In genomic region chr3R:18298900-18299321, dm6 we compare ENCODE assay signal across 5 fruit fly cellular contexts.
TF ChIP-seq lines count a peak whose summit lies in the region.

Gene Dlc90F (plus strand): TSS chr3R:18299229.

- no peak for TF ChIP-seq CTCF in whole organism, embryonic (GFP tag; optimal IDR thresholded peaks at IDR 0.05; lab: Kevin White, UChicago)

TF ChIP-seq in whole organism, adult, 20 proteins besides CTCF, POLR2A, EP300 and RAD21 (continues in another document):
- peak; percentile 61 for TF ChIP-seq CG11617 (GFP tag; optimal IDR thresholded peaks at IDR 0.05; lab: Kevin White, UChicago)
- peak; percentile 49 for TF ChIP-seq CG12768 (GFP tag; optimal IDR thresholded peaks at IDR 0.05; lab: Kevin White, UChicago)
- TF ChIP-seq CG7045 (GFP tag; optimal IDR thresholded peaks at IDR 0.05; lab: Kevin White, UChicago), result peak; percentile 35
- no peak for TF ChIP-seq CG5204 (GFP tag; optimal IDR thresholded peaks at IDR 0.05; lab: Kevin White, UChicago)
- TF ChIP-seq bab1 (GFP tag; optimal IDR thresholded peaks at IDR 0.05; lab: Kevin White, UChicago), result peak; percentile 69
- no peak for TF ChIP-seq cnc (optimal IDR thresholded peaks at IDR 0.05; lab: Kevin White, UChicago)
- peak; percentile 47 for TF ChIP-seq tj (GFP tag; optimal IDR thresholded peaks at IDR 0.05; lab: Kevin White, UChicago)
- TF ChIP-seq CG1620 (GFP tag; optimal IDR thresholded peaks at IDR 0.05; lab: Kevin White, UChicago), result peak; percentile 57
- peak; percentile 36 for TF ChIP-seq pad (GFP tag; optimal IDR thresholded peaks at IDR 0.05; lab: Kevin White, UChicago)
- peak; percentile 59 for TF ChIP-seq CG14711 (tag; optimal IDR thresholded peaks at IDR 0.05; lab: Kevin White, UChicago)
- TF ChIP-seq Hr96 (GFP tag; optimal IDR thresholded peaks at IDR 0.05; lab: Kevin White, UChicago), result peak; percentile 79
- TF ChIP-seq CG7101 (tag; optimal IDR thresholded peaks at IDR 0.05; lab: Kevin White, UChicago), result peak; percentile 71
- peak; percentile 85 for TF ChIP-seq toe (GFP tag; optimal IDR thresholded peaks at IDR 0.05; lab: Kevin White, UChicago)
- peak; percentile 72 for TF ChIP-seq Crg-1 (GFP tag; optimal IDR thresholded peaks at IDR 0.05; lab: Kevin White, UChicago)
- peak; percentile 39 for TF ChIP-seq Clk (GFP tag; optimal IDR thresholded peaks at IDR 0.05; lab: Kevin White, UChicago)
- TF ChIP-seq CG33017 (tag; optimal IDR thresholded peaks at IDR 0.05; lab: Kevin White, UChicago), result peak; percentile 45
- TF ChIP-seq kay (GFP tag; lab: Kevin White, UChicago; ENCODE audit: borderline replicate concordance), result peak; percentile 93
- peak; percentile 66 for TF ChIP-seq Mnt (GFP tag; optimal IDR thresholded peaks at IDR 0.05; lab: Kevin White, UChicago)

TF ChIP-seq in whole organism, embryonic, 481 proteins besides CTCF, POLR2A, EP300 and RAD21 (continues in another document):
- TF ChIP-seq dm (GFP tag; optimal IDR thresholded peaks at IDR 0.05; lab: Kevin White, UChicago) (peak; percentile 83), CG4424 (GFP tag; optimal IDR thresholded peaks at IDR 0.05; lab: Kevin White, UChicago) (peak; percentile 66), sob (GFP tag; IDR thresholded peaks at IDR 0.05; lab: Robert Waterston, UW) (peak; percentile 82; the same call in 1 of the 2 replicates), CG3995 (GFP tag; optimal IDR thresholded peaks at IDR 0.05; lab: Kevin White, UChicago) (peak; percentile 65), sqz (GFP tag; optimal IDR thresholded peaks at IDR 0.05; lab: Kevin White, UChicago) (no peak), da (GFP tag; optimal IDR thresholded peaks at IDR 0.05; lab: Kevin White, UChicago) (no peak), gem (tag; optimal IDR thresholded peaks at IDR 0.05; lab: Kevin White, UChicago) (peak; percentile 87), CG34422 (GFP tag; IDR thresholded peaks at IDR 0.05; lab: Robert Waterston, UW) (peak; percentile 74), CG10321 (GFP tag; IDR thresholded peaks at IDR 0.05; lab: Robert Waterston, UW) (peak; percentile 23; the same call in 1 of the 2 replicates), tll (GFP tag; optimal IDR thresholded peaks at IDR 0.05; lab: Kevin White, UChicago) (peak; percentile 7 to 56), crc (GFP tag; optimal IDR thresholded peaks at IDR 0.05; lab: Kevin White, UChicago) (peak; percentile 82), CG6813 (GFP tag; optimal IDR thresholded peaks at IDR 0.05; lab: Kevin White, UChicago) (no peak), wdn (GFP tag; IDR thresholded peaks at IDR 0.05; lab: Robert Waterston, UW) (peak; percentile 41), Atf-2 (GFP tag; optimal IDR thresholded peaks at IDR 0.05; lab: Kevin White, UChicago) (peak; percentile 82), sens (GFP tag; lab: Kevin White, UChicago) (peak; percentile 96), CG15601 (tag; optimal IDR thresholded peaks at IDR 0.05; lab: Kevin White, UChicago) (peak; percentile 80), CG4617 (GFP tag; optimal IDR thresholded peaks at IDR 0.05; lab: Kevin White, UChicago; ENCODE audit: borderline replicate concordance) (peak; percentile 20), CG14050 (GFP tag; IDR thresholded peaks at IDR 0.05; lab: Robert Waterston, UW) (peak; percentile 40; the same call in 1 of the 3 replicates)

TF ChIP-seq in whole organism, prepupa, 60 proteins besides CTCF, POLR2A, EP300 and RAD21 (continues in another document):
- TF ChIP-seq dsx (GFP tag; optimal IDR thresholded peaks at IDR 0.05; lab: Kevin White, UChicago; ENCODE audit: poor library complexity, severe bottlenecking), result no peak
- TF ChIP-seq CG34406 (GFP tag; optimal IDR thresholded peaks at IDR 0.05; lab: Kevin White, UChicago), result peak; percentile 32
- peak; percentile 84 for TF ChIP-seq Hr39 (GFP tag; optimal IDR thresholded peaks at IDR 0.05; lab: Kevin White, UChicago)
- TF ChIP-seq CG8319 (GFP tag; optimal IDR thresholded peaks at IDR 0.05; lab: Kevin White, UChicago), result peak; percentile 18
- TF ChIP-seq Hr4 (GFP tag; optimal IDR thresholded peaks at IDR 0.05; lab: Kevin White, UChicago), result peak; percentile 72
- no peak for TF ChIP-seq dac (GFP tag; optimal IDR thresholded peaks at IDR 0.05; lab: Kevin White, UChicago)
- peak; percentile 78 for TF ChIP-seq Eip78C (GFP tag; lab: Kevin White, UChicago)
- TF ChIP-seq CG32006 (GFP tag; optimal IDR thresholded peaks at IDR 0.05; lab: Kevin White, UChicago), result no peak
- TF ChIP-seq CG6808 (GFP tag; optimal IDR thresholded peaks at IDR 0.05; lab: Kevin White, UChicago), result no peak
- peak; percentile 45 for TF ChIP-seq CG4318 (GFP tag; optimal IDR thresholded peaks at IDR 0.05; lab: Kevin White, UChicago)
- no peak for TF ChIP-seq net (GFP tag; optimal IDR thresholded peaks at IDR 0.05; lab: Kevin White, UChicago)
- no peak for TF ChIP-seq achi (GFP tag; optimal IDR thresholded peaks at IDR 0.05; lab: Kevin White, UChicago)
- TF ChIP-seq CG3919 (GFP tag; optimal IDR thresholded peaks at IDR 0.05; lab: Kevin White, UChicago), result no peak
- TF ChIP-seq fkh (GFP tag; optimal IDR thresholded peaks at IDR 0.05; lab: Kevin White, UChicago), result no peak
- no peak for TF ChIP-seq CG6276 (GFP tag; optimal IDR thresholded peaks at IDR 0.05; lab: Kevin White, UChicago)
- TF ChIP-seq Eip75B (GFP tag; optimal IDR thresholded peaks at IDR 0.05; lab: Kevin White, UChicago), result no peak
- no peak for TF ChIP-seq Sox102F (GFP tag; optimal IDR thresholded peaks at IDR 0.05; lab: Kevin White, UChicago)
- peak; percentile 63 for TF ChIP-seq topi (GFP tag; optimal IDR thresholded peaks at IDR 0.05; lab: Kevin White, UChicago)
- TF ChIP-seq CG8119 (GFP tag; IDR thresholded peaks at IDR 0.05; lab: Robert Waterston, UW), result peak; percentile 50; the same call in 2 of the 3 replicates

TF ChIP-seq in whole organism, pupa, 21 proteins besides CTCF, POLR2A, EP300 and RAD21:
- TF ChIP-seq Pif1B (GFP tag; optimal IDR thresholded peaks at IDR 0.05; lab: Kevin White, UChicago) (no peak), fd96Ca (GFP tag; IDR thresholded peaks at IDR 0.05; lab: Robert Waterston, UW) (peak; percentile 59), Pif1A (GFP tag; optimal IDR thresholded peaks at IDR 0.05; lab: Kevin White, UChicago) (no peak), Ets98B (GFP tag; IDR thresholded peaks at IDR 0.05; lab: Robert Waterston, UW) (peak; percentile 62), CG8301 (tag; optimal IDR thresholded peaks at IDR 0.05; lab: Kevin White, UChicago) (peak; percentile 29), CG10348 (GFP tag; IDR thresholded peaks at IDR 0.05; lab: Robert Waterston, UW) (no peak), CG17806 (tag; optimal IDR thresholded peaks at IDR 0.05; lab: Kevin White, UChicago) (peak; percentile 58), CG14655 (GFP tag; optimal IDR thresholded peaks at IDR 0.05; lab: Kevin White, UChicago) (no peak), CG15710 (tag; optimal IDR thresholded peaks at IDR 0.05; lab: Kevin White, UChicago) (peak; percentile 68), CG4496 (GFP tag; IDR thresholded peaks at IDR 0.05; lab: Robert Waterston, UW) (peak; percentile 76; the same call in 1 of the 3 replicates), EcR (GFP tag; optimal IDR thresholded peaks at IDR 0.05; lab: Kevin White, UChicago) (no peak), CG12605 (GFP tag; IDR thresholded peaks at IDR 0.05; lab: Robert Waterston, UW) (0 out of 2 replicates have a peak, but pooled peaks have one; percentile 42), CG9948 (tag; optimal IDR thresholded peaks at IDR 0.05; lab: Kevin White, UChicago) (peak; percentile 43), D1 (tag; optimal IDR thresholded peaks at IDR 0.05; lab: Kevin White, UChicago) (no peak), gl (tag; optimal IDR thresholded peaks at IDR 0.05; lab: Kevin White, UChicago) (no peak), CG13204 (GFP tag; optimal IDR thresholded peaks at IDR 0.05; lab: Kevin White, UChicago) (no peak), CG34367 (tag; optimal IDR thresholded peaks at IDR 0.05; lab: Kevin White, UChicago) (peak; percentile 51), Snoo (tag; optimal IDR thresholded peaks at IDR 0.05; lab: Kevin White, UChicago) (peak; percentile 20), rn (GFP tag; IDR thresholded peaks at IDR 0.05; lab: Robert Waterston, UW) (0 out of 2 replicates have a peak, but pooled peaks have one; percentile 8), CG8159 (tag; optimal IDR thresholded peaks at IDR 0.05; lab: Kevin White, UChicago) (no peak), CG32121 (GFP tag; IDR thresholded peaks at IDR 0.05; lab: Robert Waterston, UW) (no peak)
TF ChIP-seq in whole organism, pupa: peak in this region for 11.

TF ChIP-seq in whole organism, wandering third instar larva, 38 proteins besides CTCF, POLR2A, EP300 and RAD21 (continues in another document):
- TF ChIP-seq CG9705 (GFP tag; optimal IDR thresholded peaks at IDR 0.05; lab: Kevin White, UChicago) (no peak), Dfd (GFP tag; optimal IDR thresholded peaks at IDR 0.05; lab: Kevin White, UChicago) (no peak), pan (optimal IDR thresholded peaks at IDR 0.05; lab: Kevin White, UChicago) (no peak), CrebA (GFP tag; optimal IDR thresholded peaks at IDR 0.05; lab: Kevin White, UChicago; ENCODE audit: borderline replicate concordance) (no peak), dl (GFP tag; optimal IDR thresholded peaks at IDR 0.05; lab: Kevin White, UChicago; ENCODE audit: insufficient read depth in 1 of 2, partially characterized antibody in 2 of 2) (no peak), OdsH (GFP tag; optimal IDR thresholded peaks at IDR 0.05; lab: Kevin White, UChicago) (peak; percentile 8), Abd-B (GFP tag; optimal IDR thresholded peaks at IDR 0.05; lab: Kevin White, UChicago) (no peak), usp (GFP tag; optimal IDR thresholded peaks at IDR 0.05; lab: Kevin White, UChicago) (no peak), sage (GFP tag; optimal IDR thresholded peaks at IDR 0.05; lab: Kevin White, UChicago) (peak; percentile 4), GATAd (GFP tag; optimal IDR thresholded peaks at IDR 0.05; lab: Kevin White, UChicago) (no peak), h (GFP tag; optimal IDR thresholded peaks at IDR 0.05; lab: Kevin White, UChicago) (no peak), Vsx2 (GFP tag; optimal IDR thresholded peaks at IDR 0.05; lab: Kevin White, UChicago; ENCODE audit: partially characterized antibody) (no peak), Jra (GFP tag; optimal IDR thresholded peaks at IDR 0.05; lab: Kevin White, UChicago) (peak; percentile 45), psq (GFP tag; optimal IDR thresholded peaks at IDR 0.05; lab: Kevin White, UChicago) (peak; percentile 54), ey (GFP tag; optimal IDR thresholded peaks at IDR 0.05; lab: Kevin White, UChicago) (peak; percentile 64), Hr83 (GFP tag; optimal IDR thresholded peaks at IDR 0.05; lab: Kevin White, UChicago; ENCODE audit: poor library complexity, severe bottlenecking) (no peak), dsf (GFP tag; optimal IDR thresholded peaks at IDR 0.05; lab: Kevin White, UChicago; ENCODE audit: borderline replicate concordance) (peak; percentile 58), tai (GFP tag; optimal IDR thresholded peaks at IDR 0.05; lab: Kevin White, UChicago) (no peak), rgr (GFP tag; optimal IDR thresholded peaks at IDR 0.05; lab: Kevin White, UChicago) (peak; percentile 62), Sp1 (GFP tag; optimal IDR thresholded peaks at IDR 0.05; lab: Kevin White, UChicago) (peak; percentile 63), Myc (optimal IDR thresholded peaks at IDR 0.05; lab: Kevin White, UChicago) (peak; percentile 27), brk (GFP tag; optimal IDR thresholded peaks at IDR 0.05; lab: Kevin White, UChicago) (no peak), dmrt93B (GFP tag; optimal IDR thresholded peaks at IDR 0.05; lab: Kevin White, UChicago) (peak; percentile 53)
